Worm (Caenorhabditis elegans): Measurements from ENCODE around the gene nlp-17.

- TF ChIP-seq ama-1 (optimal IDR thresholded peaks at IDR 0.05), result no peak
- no peak for TF ChIP-seq F13C5.2 (tag; optimal IDR thresholded peaks at IDR 0.05)
- TF ChIP-seq ceh-36 (tag; optimal IDR thresholded peaks at IDR 0.05), result no peak
These were observed 19.7 kb upstream of the nlp-17 start for ce11 chrIV:13525223-13525622.
